Worm (Caenorhabditis elegans) whole organism, L1 larva: ENCODE results near the gene F41H8.2.

Experiments
- C04F5.9 ChIP-seq: sonication (generic microtip); optimal IDR thresholded peaks from 2 replicates; lab custom pipeline; 2016; ENCODE audit warnings: missing genetic modification characterization, missing compliant biosample characterization
- C16A3.4 ChIP-seq: fragments of 150-350 bp; optimal IDR thresholded peaks from 2 replicates; lab custom pipeline; 2014; ENCODE audit warnings: missing biosample characterization, missing genetic modification characterization
- C34B4.2 ChIP-seq: sonication (generic microtip); optimal IDR thresholded peaks from 2 replicates; lab custom pipeline; 2017; ENCODE audit warnings: mild to moderate bottlenecking, missing genetic modification characterization, missing compliant biosample characterization
- alr-1 ChIP-seq: fragments of 200-800 bp; sonication (Bioruptor generic); optimal IDR thresholded peaks from 2 replicates; lab custom pipeline; 2018; ENCODE audit warnings: borderline replicate concordance, mild to moderate bottlenecking, missing genetic modification characterization, missing compliant biosample characterization
- aly-2 ChIP-seq: fragments of 150-350 bp; optimal IDR thresholded peaks from 2 replicates; lab custom pipeline; 2014; ENCODE audit warnings: missing biosample characterization, missing genetic modification characterization
- blmp-1 ChIP-seq: fragments of 150-350 bp; optimal IDR thresholded peaks from 2 replicates; lab custom pipeline; 2014; ENCODE audit warnings: missing biosample characterization, missing genetic modification characterization
- ceh-63 ChIP-seq: fragments of 200-800 bp; sonication (Bioruptor generic); optimal IDR thresholded peaks from 2 replicates; lab custom pipeline; 2018; ENCODE audit warnings: mild to moderate bottlenecking, missing genetic modification characterization, missing compliant biosample characterization
- ceh-90 ChIP-seq: sonication (generic microtip); optimal IDR thresholded peaks from 2 replicates; lab custom pipeline; 2016; ENCODE audit warnings: missing genetic modification characterization, missing compliant biosample characterization
- dpl-1 ChIP-seq, 3 experiments: fragments of 150-350 bp in 2 of 3; sonication (generic microtip) in 1 of 3; optimal IDR thresholded peaks; 2 replicates each; lab custom pipeline; 2014 to 2017; ENCODE audit warnings: missing biosample characterization in 3 of 3, missing genetic modification characterization in 3 of 3, missing genetic modification reagents in 3 of 3
- dsc-1 ChIP-seq: sonication (generic microtip); optimal IDR thresholded peaks from 2 replicates; lab custom pipeline; 2016; ENCODE audit warnings: mild to moderate bottlenecking, missing genetic modification characterization, missing compliant biosample characterization
- efl-1 ChIP-seq, 4 experiments: fragments of 150-350 bp; optimal IDR thresholded peaks in 3 of 4; peaks in 1 of 4; 1 replicate in 1 of 4; 2 replicates in 3 of 4; lab custom pipeline; 2014; ENCODE audit warnings: missing biosample characterization in 2 of 4, missing genetic modification characterization in 2 of 4, missing genetic modification reagents in 2 of 4
- elt-3 ChIP-seq, 6 experiments: fragments of 150-350 bp in 1 of 6; sonication (generic microtip); optimal IDR thresholded peaks; 2 replicates each; lab custom pipeline; 2017 to 2018; ENCODE audit warnings: missing biosample characterization in 6 of 6, missing genetic modification characterization in 6 of 6, inconsistent platforms in 1 of 6
- ets-5 ChIP-seq: fragments of 200-800 bp; sonication (Bioruptor generic); IDR thresholded peaks from 2 replicates; pipeline ENCODE4 v1.3.6; 2022; ENCODE audit warnings: missing genetic modification characterization, missing compliant biosample characterization
- fkh-8 ChIP-seq: sonication (generic microtip); optimal IDR thresholded peaks from 2 replicates; lab custom pipeline; 2016; ENCODE audit warnings: mild to moderate bottlenecking, missing genetic modification characterization, missing compliant biosample characterization
- hlh-17 ChIP-seq: fragments of 200-800 bp; sonication (Bioruptor generic); optimal IDR thresholded peaks from 2 replicates; lab custom pipeline; 2018; ENCODE audit warnings: missing genetic modification characterization, mild to moderate bottlenecking, missing compliant biosample characterization, moderate library complexity, borderline replicate concordance
- jun-1 ChIP-seq: fragments of 150-350 bp; optimal IDR thresholded peaks from 2 replicates; lab custom pipeline; 2014; ENCODE audit warnings: missing biosample characterization, missing genetic modification reagents, missing genetic modification characterization
- lin-13 ChIP-seq: fragments of 150-350 bp; optimal IDR thresholded peaks from 2 replicates; lab custom pipeline; 2014; ENCODE audit warnings: missing biosample characterization, missing genetic modification reagents, missing genetic modification characterization
- lin-15B ChIP-seq: fragments of 150-350 bp; sonication (generic microtip); optimal IDR thresholded peaks from 3 replicates; lab custom pipeline; 2014; ENCODE audit warnings: missing biosample characterization, missing genetic modification characterization
- lin-35 ChIP-seq, 2 experiments: fragments of 150-350 bp; optimal IDR thresholded peaks; 2 replicates each; lab custom pipeline; 2014; ENCODE audit warnings: missing biosample characterization in 2 of 2, missing genetic modification characterization in 2 of 2, missing genetic modification reagents in 2 of 2
- lsy-2 ChIP-seq, 2 experiments: fragments of 150-350 bp; optimal IDR thresholded peaks; 2 replicates each; lab custom pipeline; 2014; ENCODE audit warnings: missing biosample characterization in 2 of 2, missing genetic modification characterization in 2 of 2
- mdl-1 ChIP-seq, 2 experiments: fragments of 150-350 bp; optimal IDR thresholded peaks; 2 replicates each; lab custom pipeline; 2014 to 2017; ENCODE audit warnings: missing biosample characterization in 2 of 2, missing genetic modification characterization in 2 of 2, inconsistent platforms in 1 of 2
- nhr-11 ChIP-seq: fragments of 150-350 bp; optimal IDR thresholded peaks from 2 replicates; lab custom pipeline; 2014; ENCODE audit warnings: missing biosample characterization, missing genetic modification characterization
- nhr-19 ChIP-seq: fragments of 200-800 bp; sonication (Bioruptor generic); conservative IDR thresholded peaks from 2 replicates; pipeline ENCODE4 v1.3.6; 2022; ENCODE audit warnings: missing genetic modification characterization, missing compliant biosample characterization
- nhr-20 ChIP-seq: sonication (generic microtip); optimal IDR thresholded peaks from 2 replicates; lab custom pipeline; 2016; ENCODE audit warnings: mild to moderate bottlenecking, missing genetic modification characterization, missing compliant biosample characterization
- nhr-237 ChIP-seq: fragments of 150-350 bp; optimal IDR thresholded peaks from 2 replicates; lab custom pipeline; 2014; ENCODE audit warnings: missing biosample characterization, missing genetic modification characterization
- nhr-28 ChIP-seq: fragments of 150-350 bp; optimal IDR thresholded peaks from 2 replicates; lab custom pipeline; 2014; ENCODE audit warnings: missing biosample characterization, missing genetic modification characterization
- nhr-71 ChIP-seq: sonication (generic microtip); optimal IDR thresholded peaks from 2 replicates; lab custom pipeline; 2016; ENCODE audit warnings: mild to moderate bottlenecking, missing genetic modification characterization, moderate library complexity, missing compliant biosample characterization
- nhr-76 ChIP-seq: sonication (generic microtip); optimal IDR thresholded peaks from 2 replicates; lab custom pipeline; 2017; ENCODE audit warnings: missing biosample characterization, missing genetic modification characterization
- nhr-77 ChIP-seq: fragments of 150-350 bp; optimal IDR thresholded peaks from 2 replicates; lab custom pipeline; 2014; ENCODE audit warnings: missing biosample characterization, missing genetic modification characterization
- nhr-85 ChIP-seq: sonication (generic microtip); peaks from one replicate; lab custom pipeline; 2016; ENCODE audit warnings: missing genetic modification characterization, inconsistent platforms, missing compliant biosample characterization
- nhr-90 ChIP-seq: sonication (generic microtip); optimal IDR thresholded peaks from 2 replicates; lab custom pipeline; 2016; ENCODE audit warnings: mild to moderate bottlenecking, missing genetic modification characterization, missing compliant biosample characterization; ENCODE audit not compliant: poor library complexity
- pax-3 ChIP-seq: fragments of 200-800 bp; sonication (Bioruptor generic); optimal IDR thresholded peaks from 2 replicates; lab custom pipeline; 2018; ENCODE audit warnings: mild to moderate bottlenecking, missing genetic modification characterization, moderate library complexity, missing compliant biosample characterization
- snu-23 ChIP-seq: sonication (generic microtip); optimal IDR thresholded peaks from 2 replicates; lab custom pipeline; 2016; ENCODE audit warnings: missing genetic modification characterization, missing compliant biosample characterization
- sptf-1 ChIP-seq: fragments of 150-350 bp; optimal IDR thresholded peaks from 2 replicates; lab custom pipeline; 2014; ENCODE audit warnings: missing biosample characterization, missing genetic modification characterization
- sup-37 ChIP-seq: fragments of 200-800 bp; sonication (Bioruptor generic); optimal IDR thresholded peaks from 2 replicates; lab custom pipeline; 2018; ENCODE audit warnings: mild to moderate bottlenecking, missing genetic modification characterization, missing compliant biosample characterization
- swsn-7 ChIP-seq: sonication (generic microtip); optimal IDR thresholded peaks from 2 replicates; lab custom pipeline; 2016; ENCODE audit warnings: missing genetic modification characterization, missing compliant biosample characterization

The F41H8.2 gene

ce11 chrV:826097-826496 is at the start of gene F41H8.2:
TSS of gene F41H8.2 (plus strand) at chrV:826397.
- TF ChIP-seq mdl-1 (tag; optimal IDR thresholded peaks at IDR 0.05; lab: Kevin White, UChicago) (no peak), nhr-28 (no peak), C34B4.2 (tag; lab: Kevin White, UChicago) (no peak), nhr-85 (tag; lab: Kevin White, UChicago) (no peak), ets-5 (GFP tag; lab: Robert Waterston, UW) (no peak), alr-1 (tag; lab: Kevin White, UChicago) (no peak)

- TF ChIP-seq C04F5.9 (tag; lab: Kevin White, UChicago) (no peak), pax-3 (tag; lab: Kevin White, UChicago) (no peak), nhr-77 (tag; lab: Kevin White, UChicago) (peak; percentile 100), lin-35 (GFP tag; optimal IDR thresholded peaks at IDR 0.05; lab: Kevin White, UChicago) (peak; percentile 6 to 57), aly-2 (tag; lab: Kevin White, UChicago) (no peak), hlh-17 (no peak), nhr-85 (tag; lab: Kevin White, UChicago) (peak; percentile 55), nhr-71 (tag; lab: Kevin White, UChicago) (peak; percentile 45), jun-1 (no peak), blmp-1 (tag; lab: Kevin White, UChicago) (peak; percentile 36), nhr-76 (tag; lab: Kevin White, UChicago) (peak; percentile 15), nhr-20 (peak; percentile 69), dpl-1 (GFP tag; optimal IDR thresholded peaks at IDR 0.05; lab: Kevin White, UChicago) (peak in 2 of 3 experiments; percentile 24 to 26), nhr-11 (tag; lab: Kevin White, UChicago) (no peak), swsn-7 (tag; lab: Kevin White, UChicago) (peak; percentile 10), efl-1 (optimal IDR thresholded peaks at IDR 0.05; lab: Kevin White, UChicago) (peak; percentile 37 to 39), efl-1 (GFP tag; optimal IDR thresholded peaks at IDR 0.05 in 1 of 2; lab: Kevin White, UChicago) (peak; percentile 28 to 90), elt-3 (tag; optimal IDR thresholded peaks at IDR 0.05; lab: Kevin White, UChicago) (peak in 1 of 6 experiments; percentile 27), nhr-237 (peak; percentile 42), nhr-28 (peak; percentile 54), C16A3.4 (tag; lab: Kevin White, UChicago) (no peak), nhr-90 (peak; percentile 29), nhr-19 (GFP tag; lab: Robert Waterston, UW) (peak; percentile 40), snu-23 (peak; percentile 63)
Measured at ce11 chrV:777285-777684, 48.9 kb upstream of the F41H8.2 start, which contains the start of gene R09E12.9. TSS of gene R09E12.9 (plus strand) at chrV:777600.

- no peak for TF ChIP-seq nhr-28
- TF ChIP-seq, all 84 proteins: peak for 0
Measured at ce11 chrV:778339-778738, 47.9 kb upstream of the F41H8.2 start, which contains the start of gene srbc-59. TSS of gene srbc-59 (plus strand) at chrV:778639.

- TF ChIP-seq sup-37 (GFP tag; lab: Kevin White, UChicago) = no peak
- TF ChIP-seq lsy-2 (tag; optimal IDR thresholded peaks at IDR 0.05; lab: Kevin White, UChicago) = no peak
- TF ChIP-seq sptf-1 = no peak
- TF ChIP-seq mdl-1 (tag; optimal IDR thresholded peaks at IDR 0.05; lab: Kevin White, UChicago) = no peak
- peak; percentile 18 for TF ChIP-seq fkh-8 (tag; lab: Kevin White, UChicago)
Measured at ce11 chrV:779999-780398, 46.2 kb upstream of the F41H8.2 start, which contains the start of gene srbc-60. TSS of gene srbc-60 (plus strand) at chrV:780299.

- TF ChIP-seq ceh-63 (GFP tag; lab: Kevin White, UChicago) = no peak
- TF ChIP-seq sptf-1 = no peak
- TF ChIP-seq ceh-90 = no peak
- no peak for TF ChIP-seq lin-15B
- TF ChIP-seq nhr-11 (tag; lab: Kevin White, UChicago) = no peak
- TF ChIP-seq dpl-1 (GFP tag; optimal IDR thresholded peaks at IDR 0.05; lab: Kevin White, UChicago) = no peak
- peak; percentile 40 for TF ChIP-seq dsc-1
- TF ChIP-seq lin-13 = no peak
Measured at ce11 chrV:782432-782831, 43.8 kb upstream of the F41H8.2 start, which contains the start of gene srab-16. TSS of gene srab-16 (plus strand) at chrV:782732.
